Worm (Caenorhabditis elegans) whole organism, midembryonic: ENCODE data around the gene K08D8.5.

Experiments used
- cog-1 ChIP-seq: sonication (generic microtip); optimal IDR thresholded peaks from 2 replicates; lab custom pipeline; 2016; ENCODE audit warnings: missing genetic modification characterization, missing compliant biosample characterization
- flt-1 ChIP-seq: fragments of 200-800 bp; sonication (Bioruptor generic); IDR thresholded peaks from 2 replicates; pipeline ENCODE4 v1.3.6; 2022; ENCODE audit warnings: missing genetic modification characterization, missing compliant biosample characterization
- klf-2 ChIP-seq: fragments of 200-800 bp; sonication (Bioruptor generic); conservative IDR thresholded peaks from 2 replicates; pipeline ENCODE4 v1.3.6; 2022; ENCODE audit warnings: missing genetic modification reagents, missing genetic modification characterization, missing compliant biosample characterization
- med-1 ChIP-seq: sonication (generic microtip); optimal IDR thresholded peaks from 2 replicates; lab custom pipeline; 2017; ENCODE audit warnings: missing genetic modification characterization, mild to moderate bottlenecking, missing compliant biosample characterization, antibody characterized with exemption, missing genetic modification reagents; ENCODE audit not compliant: insufficient read depth
- ref-1 ChIP-seq: fragments of 200-800 bp; sonication (Bioruptor generic); conservative IDR thresholded peaks from 2 replicates; pipeline ENCODE4 v1.3.6; 2022; ENCODE audit warnings: missing genetic modification reagents, missing genetic modification characterization, missing compliant biosample characterization
- tab-1 ChIP-seq: fragments of 200-800 bp; sonication (Bioruptor generic); IDR thresholded peaks from 2 replicates; pipeline ENCODE4 v1.3.6; 2022; ENCODE audit warnings: missing genetic modification characterization, missing compliant biosample characterization
- ztf-29 ChIP-seq: fragments of 200-800 bp; sonication (Bioruptor generic); IDR thresholded peaks from 2 replicates; pipeline ENCODE4 v1.3.6; 2022; ENCODE audit warnings: missing genetic modification reagents, missing genetic modification characterization, missing compliant biosample characterization

DNA sequence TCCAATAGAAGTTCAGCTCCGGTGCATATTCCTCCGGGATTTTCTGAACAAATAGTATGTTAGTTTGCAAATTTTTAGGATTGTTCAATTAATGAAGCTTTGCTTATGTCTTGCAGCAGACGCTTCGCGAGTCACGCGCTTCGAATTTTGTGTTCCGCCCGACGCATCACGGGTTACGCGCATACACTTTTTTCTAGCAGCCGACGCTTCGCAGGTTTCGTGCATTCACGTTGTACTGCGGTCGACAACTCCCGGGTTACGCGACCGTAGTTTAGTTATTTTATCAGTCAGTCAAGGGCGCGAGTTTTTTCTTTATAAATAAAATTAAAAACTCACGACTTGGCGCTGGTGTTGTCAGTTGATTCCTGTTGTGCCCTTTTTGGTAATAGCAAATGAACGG is 42.1 kb downstream of the K08D8.5 start:
- no peak for TF ChIP-seq cog-1 (tag; lab: Kevin White, UChicago)
- no peak for TF ChIP-seq ref-1
- no peak for TF ChIP-seq flt-1 (GFP tag; lab: Robert Waterston, UW)
- TF ChIP-seq klf-2 (GFP tag; lab: Robert Waterston, UW): no peak
- TF ChIP-seq med-1 (GFP tag; lab: Kevin White, UChicago): no peak
- TF ChIP-seq tab-1: no peak
- TF ChIP-seq ztf-29 (GFP tag; lab: Robert Waterston, UW): no peak
